Fruit fly (Drosophila melanogaster) whole organism, wandering third instar larva: ENCODE data around the gene AANATL2.

ENCODE experiments used
- Abd-B ChIP-seq: fragments of >200 bp; optimal IDR thresholded peaks from 2 replicates; lab custom pipeline; 2017; ENCODE audit warnings: missing biosample characterization, missing genetic modification characterization
- CG9705 ChIP-seq: fragments of 200-800 bp; sonication (Bioruptor generic); optimal IDR thresholded peaks from 2 replicates; lab custom pipeline; 2018; ENCODE audit warnings: missing biosample characterization, mild to moderate bottlenecking, missing genetic modification characterization
- CrebA ChIP-seq: fragments of 200-800 bp; sonication (Bioruptor generic); optimal IDR thresholded peaks from 2 replicates; lab custom pipeline; 2016; ENCODE audit warnings: missing biosample characterization, mild to moderate bottlenecking, missing genetic modification characterization, borderline replicate concordance
- Dfd ChIP-seq: fragments of >200 bp; optimal IDR thresholded peaks from 2 replicates; lab custom pipeline; 2017; ENCODE audit warnings: missing biosample characterization, missing genetic modification characterization
- Hr83 ChIP-seq: fragments of 200-300 bp; sonication (Bioruptor generic); optimal IDR thresholded peaks from 2 replicates; lab custom pipeline; 2016; ENCODE audit warnings: missing biosample characterization, mild to moderate bottlenecking, missing genetic modification characterization, moderate library complexity; ENCODE audit not compliant: poor library complexity, severe bottlenecking
- N ChIP-seq: fragments of >200 bp; optimal IDR thresholded peaks from 2 replicates; lab custom pipeline; 2018; ENCODE audit warnings: missing biosample characterization, missing external identifiers, missing genetic modification characterization
- OdsH ChIP-seq: fragments of 200-800 bp; sonication (Bioruptor generic); optimal IDR thresholded peaks from 2 replicates; lab custom pipeline; 2016; ENCODE audit warnings: missing biosample characterization, mild to moderate bottlenecking, missing genetic modification characterization
- br ChIP-seq: fragments of 200-800 bp; sonication (Bioruptor generic); optimal IDR thresholded peaks from 2 replicates; lab custom pipeline; 2016; ENCODE audit warnings: missing biosample characterization, missing genetic modification characterization
- dl ChIP-seq, 2 experiments: fragments of 175-275, 200-275 bp in 1 of 2; fragments of 200-275 bp in 1 of 2; sonication (Bioruptor generic); optimal IDR thresholded peaks; lab custom pipeline; 2018; ENCODE audit warnings: mild to moderate bottlenecking in 2 of 2, missing biosample characterization in 2 of 2, missing genetic modification characterization in 2 of 2, moderate library complexity in 2 of 2; ENCODE audit not compliant: partially characterized antibody in 2 of 2, insufficient read depth in 1 of 2
- h ChIP-seq: fragments of 200-800 bp; sonication (Bioruptor generic); optimal IDR thresholded peaks from 3 replicates; lab custom pipeline; 2016; ENCODE audit warnings: missing biosample characterization, mild to moderate bottlenecking, missing genetic modification characterization
- psq ChIP-seq: fragments of 200-800 bp; sonication (Bioruptor generic); optimal IDR thresholded peaks from 3 replicates; lab custom pipeline; 2017; ENCODE audit warnings: missing biosample characterization, mild to moderate bottlenecking, missing genetic modification characterization, moderate library complexity

DNA sequence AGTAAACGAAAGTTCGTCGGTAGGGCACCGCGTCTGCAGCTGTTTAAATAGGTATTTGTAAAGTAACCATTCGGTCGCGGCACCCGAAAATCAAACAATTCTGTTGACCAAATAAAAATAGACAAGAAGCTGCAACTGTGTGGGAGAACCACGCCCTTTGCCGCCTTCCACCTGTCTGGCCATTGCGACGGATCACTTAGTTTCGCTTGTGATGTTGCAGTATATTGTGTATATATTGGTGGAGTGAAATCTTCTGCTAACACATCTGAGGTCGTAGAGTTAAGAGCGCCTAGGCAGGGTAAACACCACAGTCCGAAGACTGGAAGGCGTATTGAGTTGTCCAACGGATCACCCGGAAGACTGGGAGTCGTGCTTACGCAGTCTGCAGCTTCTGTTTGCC, 27.7 kb downstream of the AANATL2 start:
- no peak for TF ChIP-seq CrebA (GFP tag; lab: Kevin White, UChicago)
- TF ChIP-seq Abd-B, result no peak
- no peak for TF ChIP-seq dl (GFP tag; optimal IDR thresholded peaks at IDR 0.05; lab: Kevin White, UChicago; ENCODE audit: insufficient read depth in 1 of 2, partially characterized antibody in 2 of 2)
- TF ChIP-seq psq, result no peak
- TF ChIP-seq Hr83 (GFP tag; lab: Kevin White, UChicago), result no peak
- no peak for TF ChIP-seq h (GFP tag; lab: Kevin White, UChicago)
- no peak for TF ChIP-seq br (GFP tag; lab: Kevin White, UChicago)
- TF ChIP-seq Dfd (GFP tag; lab: Kevin White, UChicago), result no peak
- TF ChIP-seq OdsH (GFP tag; lab: Kevin White, UChicago), result no peak
- TF ChIP-seq N (GFP tag; lab: Kevin White, UChicago), result no peak
- TF ChIP-seq CG9705 (GFP tag; lab: Kevin White, UChicago), result no peak
